Fruit fly (Drosophila melanogaster): ENCODE measurements around the gene CG14926.

CG14926 gene

DNA sequence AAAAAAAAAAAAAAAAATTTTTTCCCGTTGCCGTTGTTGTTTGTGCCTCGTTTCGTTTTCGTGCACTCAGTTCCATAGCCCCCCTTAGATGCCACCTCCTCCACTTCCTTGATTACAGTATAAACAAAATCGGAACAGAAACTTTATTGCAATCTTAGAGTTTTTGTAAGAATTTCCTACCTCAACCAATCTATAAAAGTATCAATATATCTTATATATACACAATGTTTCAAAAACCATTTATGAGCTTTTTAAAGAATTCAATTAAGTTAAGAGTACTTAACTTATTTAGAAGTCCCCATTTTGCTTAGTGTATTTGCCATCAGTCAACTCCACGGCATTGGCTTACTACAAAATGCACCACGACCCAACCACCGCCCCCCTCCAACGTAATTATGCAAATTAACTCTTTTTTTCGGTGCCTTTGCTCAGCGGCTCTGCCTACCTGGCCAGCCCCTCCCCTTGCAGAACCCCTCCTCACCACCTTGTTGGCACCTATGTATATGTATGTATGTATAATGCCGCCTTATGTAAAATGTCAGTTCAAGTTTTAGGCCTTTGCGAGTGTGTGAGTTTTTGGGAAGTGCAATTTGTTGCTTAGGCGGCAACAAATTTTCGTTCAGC lies 25.4 kb downstream of the CG14926 start (continued):
- TF ChIP-seq sens (GFP tag), result peak; percentile 74
- TF ChIP-seq chn (GFP tag; optimal IDR thresholded peaks at IDR 0.05), result no peak
- peak in 1 of 2 experiments; percentile 13 for TF ChIP-seq bsh (GFP tag; optimal IDR thresholded peaks at IDR 0.05)
- TF ChIP-seq Hsf (GFP tag; optimal IDR thresholded peaks at IDR 0.05), result no peak
- TF ChIP-seq en (GFP tag; optimal IDR thresholded peaks at IDR 0.05), result no peak
- peak; percentile 22 for TF ChIP-seq gem (tag; optimal IDR thresholded peaks at IDR 0.05)
- TF ChIP-seq CG17829 (tag; optimal IDR thresholded peaks at IDR 0.05), result peak; percentile 2
- 0 out of 4 replicates have a peak, but pooled peaks have one; percentile 34 for TF ChIP-seq chinmo (GFP tag; IDR thresholded peaks at IDR 0.05; ENCODE audit: partially characterized antibody)
- peak; percentile 2 for TF ChIP-seq Nf-YB (GFP tag; optimal IDR thresholded peaks at IDR 0.05)
- peak; percentile 45 for TF ChIP-seq CG11504 (tag; optimal IDR thresholded peaks at IDR 0.05)

DNA sequence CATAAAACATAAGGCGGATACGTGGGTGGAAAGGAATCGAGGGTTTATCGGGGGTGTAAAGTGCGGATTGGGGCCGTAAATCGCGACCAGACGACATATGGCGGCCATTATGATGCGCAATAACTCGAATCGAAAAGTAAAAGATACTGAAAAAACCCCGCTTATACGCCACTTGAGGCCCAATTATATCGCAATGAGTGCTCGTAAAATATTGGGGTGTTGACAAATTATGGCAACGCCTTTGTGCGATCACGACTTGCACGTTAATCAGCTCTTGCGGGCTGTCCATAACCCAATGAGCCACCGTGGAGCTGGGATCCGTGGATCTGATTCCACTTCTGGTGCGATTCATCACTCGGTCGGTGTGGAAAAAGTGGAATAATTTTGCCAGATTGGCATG lies 33.3 kb downstream of the CG14926 start:
- no peak for TF ChIP-seq NC2β (GFP tag; optimal IDR thresholded peaks at IDR 0.05)
- TF ChIP-seq CG2199 (GFP tag; IDR thresholded peaks at IDR 0.05), result peak; percentile 93; the same call in 2 of the 3 replicates

DNA sequence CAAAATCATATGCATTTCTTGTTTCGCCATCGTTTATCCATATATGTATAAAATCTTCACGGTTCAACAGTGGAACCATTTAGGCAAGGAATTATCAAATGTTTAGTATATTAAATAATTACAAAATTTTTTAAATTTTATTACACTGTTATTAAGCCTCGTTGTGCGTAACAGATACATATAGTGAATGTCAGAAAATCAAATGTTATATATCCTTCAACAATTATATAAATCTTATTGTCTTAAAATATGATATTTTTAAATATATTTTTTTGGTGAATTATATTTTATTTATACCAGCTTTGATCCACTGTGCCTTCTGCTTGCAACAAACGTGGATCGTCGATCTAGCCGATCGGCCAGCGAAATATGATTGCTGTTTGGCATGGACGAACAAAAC lies 36.0 kb downstream of the CG14926 start:
- TF ChIP-seq dysf (GFP tag; IDR thresholded peaks at IDR 0.05) (no peak), Sry-β (GFP tag; optimal IDR thresholded peaks at IDR 0.05) (no peak), usp (GFP tag; optimal IDR thresholded peaks at IDR 0.05) (no peak), sisA (GFP tag; IDR thresholded peaks at IDR 0.05) (no peak), CG10959 (GFP tag; IDR thresholded peaks at IDR 0.05) (no peak), sr (GFP tag; IDR thresholded peaks at IDR 0.05) (no peak), CG2199 (GFP tag; IDR thresholded peaks at IDR 0.05) (no peak), CG10543 (GFP tag; optimal IDR thresholded peaks at IDR 0.05) (no peak), CG17802 (tag; optimal IDR thresholded peaks at IDR 0.05) (no peak), Nf-YC (tag; optimal IDR thresholded peaks at IDR 0.05) (no peak), eyg (GFP tag; optimal IDR thresholded peaks at IDR 0.05) (no peak), gem (tag; optimal IDR thresholded peaks at IDR 0.05) (peak; percentile 26), dmrt11E (tag; optimal IDR thresholded peaks at IDR 0.05) (peak; percentile 13), bsh (GFP tag; optimal IDR thresholded peaks at IDR 0.05) (peak in 1 of 2 experiments; percentile 9), CG17361 (GFP tag; IDR thresholded peaks at IDR 0.05) (no peak), CG3726 (GFP tag; IDR thresholded peaks at IDR 0.05) (no peak), ci (GFP tag; IDR thresholded peaks at IDR 0.05) (no peak), ato (GFP tag; IDR thresholded peaks at IDR 0.05; ENCODE audit: partially characterized antibody) (no peak), CG33213 (GFP tag; optimal IDR thresholded peaks at IDR 0.05) (no peak), CG17328 (GFP tag; IDR thresholded peaks at IDR 0.05) (no peak), CG43689 (GFP tag; IDR thresholded peaks at IDR 0.05) (no peak), sens (GFP tag) (no peak), CG7357 (GFP tag; IDR thresholded peaks at IDR 0.05) (no peak), Sry-δ (GFP tag; optimal IDR thresholded peaks at IDR 0.05) (no peak), Sox102F (GFP tag; optimal IDR thresholded peaks at IDR 0.05) (peak; percentile 15), CG10366 (GFP tag; IDR thresholded peaks at IDR 0.05) (no peak), CG17359 (tag; optimal IDR thresholded peaks at IDR 0.05) (no peak)

DNA sequence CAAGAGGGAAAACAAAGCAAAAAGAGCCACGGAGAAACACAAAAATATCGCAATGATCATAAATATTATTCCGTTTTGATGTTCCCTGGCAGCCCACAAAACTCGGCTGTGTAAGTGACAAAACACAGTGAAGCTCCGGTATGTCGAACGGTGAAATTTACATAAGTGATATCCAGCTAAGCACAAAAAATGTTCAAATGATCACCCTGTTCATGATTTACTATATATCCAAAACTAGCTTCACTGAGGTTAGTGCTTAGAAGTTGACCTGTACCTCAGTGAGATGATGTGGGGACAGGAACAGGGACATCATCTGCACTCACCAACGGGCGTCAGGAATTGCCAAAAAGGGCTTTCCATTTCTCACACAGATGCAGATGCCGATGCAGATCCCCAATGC lies 37.0 kb downstream of the CG14926 start:
- TF ChIP-seq CG4328 (GFP tag; optimal IDR thresholded peaks at IDR 0.05), result no peak
- TF ChIP-seq CG34224 (GFP tag; IDR thresholded peaks at IDR 0.05; ENCODE audit: partially characterized antibody), result no peak
- TF ChIP-seq corto (GFP tag; optimal IDR thresholded peaks at IDR 0.05), result peak; percentile 3
- peak; percentile 45 for TF ChIP-seq lbe (GFP tag; optimal IDR thresholded peaks at IDR 0.05)
